Worm (Caenorhabditis elegans) whole organism, young adult: Measurements from ENCODE around the gene pals-19.
A peak's percentile ranks its signal among the peaks of the same experiment; 100 is the strongest.

Experiments
- F39B2.1 ChIP-seq: fragments of 200-800 bp; sonication (Bioruptor generic); IDR thresholded peaks from 2 replicates; pipeline ENCODE4 v1.3.6; 2022; ENCODE audit warnings: missing genetic modification reagents, missing genetic modification characterization, missing compliant biosample characterization
- F52B5.7 ChIP-seq: sonication (generic microtip); optimal IDR thresholded peaks from 2 replicates; lab custom pipeline; 2016; ENCODE audit warnings: mild to moderate bottlenecking, missing genetic modification characterization, missing compliant biosample characterization
- K12H6.12 ChIP-seq: fragments of 200-800 bp; sonication (Bioruptor generic); optimal IDR thresholded peaks from 2 replicates; lab custom pipeline; 2018; ENCODE audit warnings: mild to moderate bottlenecking, missing genetic modification characterization, missing compliant biosample characterization
- Y53G8AR.9 ChIP-seq: fragments of 200-800 bp; sonication (Bioruptor generic); conservative IDR thresholded peaks from 2 replicates; pipeline ENCODE4 v1.3.6; 2022; ENCODE audit warnings: missing genetic modification reagents, missing genetic modification characterization, missing compliant biosample characterization
- Y67H2A.10 ChIP-seq: fragments of 200-800 bp; sonication (Bioruptor generic); conservative IDR thresholded peaks from 2 replicates; pipeline ENCODE4 v1.3.6; 2022; ENCODE audit warnings: missing genetic modification reagents, missing genetic modification characterization, missing compliant biosample characterization
- atf-7 ChIP-seq: sonication (generic microtip); optimal IDR thresholded peaks from 2 replicates; lab custom pipeline; 2017; ENCODE audit warnings: mild to moderate bottlenecking, missing genetic modification characterization, missing compliant biosample characterization
- egl-18 ChIP-seq: fragments of 200-800 bp; sonication (Bioruptor generic); IDR thresholded peaks from 2 replicates; pipeline ENCODE4 v1.3.6; 2022; ENCODE audit warnings: missing genetic modification reagents, missing genetic modification characterization, missing compliant biosample characterization
- fkh-3 ChIP-seq: sonication (generic microtip); optimal IDR thresholded peaks from 2 replicates; lab custom pipeline; 2016; ENCODE audit warnings: mild to moderate bottlenecking, missing genetic modification characterization, missing compliant biosample characterization
- him-1 ChIP-seq: sonication (generic microtip); optimal IDR thresholded peaks from 2 replicates; lab custom pipeline; 2016; ENCODE audit warnings: missing genotype, missing genetic modification reagents, missing genetic modification characterization, missing compliant biosample characterization
- hrde-1 ChIP-seq: sonication (generic microtip); optimal IDR thresholded peaks from 2 replicates; lab custom pipeline; 2016; ENCODE audit warnings: missing genetic modification characterization, mild to moderate bottlenecking, missing compliant biosample characterization, moderate library complexity, missing genotype, missing genetic modification reagents, borderline replicate concordance
- let-607 ChIP-seq, 2 experiments: fragments of 200-800 bp in 1 of 2; sonication (Bioruptor generic) in 1 of 2; sonication (generic microtip) in 1 of 2; optimal IDR thresholded peaks; 2 replicates each; lab custom pipeline; 2016 to 2018; ENCODE audit warnings: mild to moderate bottlenecking in 2 of 2, missing compliant biosample characterization in 2 of 2, missing genetic modification characterization in 2 of 2, moderate library complexity in 2 of 2, missing genotype in 1 of 2
- lsl-1 ChIP-seq: fragments of 200-800 bp; sonication (Bioruptor generic); optimal IDR thresholded peaks from 2 replicates; lab custom pipeline; 2018; ENCODE audit warnings: mild to moderate bottlenecking, missing genetic modification characterization, moderate library complexity, missing compliant biosample characterization
- mcd-1 ChIP-seq: fragments of 200-800 bp; sonication (Bioruptor generic); IDR thresholded peaks from 2 replicates; pipeline ENCODE4 v1.3.6; 2022; ENCODE audit warnings: missing genetic modification reagents, missing genetic modification characterization, missing compliant biosample characterization
- nfyb-1 ChIP-seq: fragments of 200-800 bp; sonication (Bioruptor generic); IDR thresholded peaks from 2 replicates; pipeline ENCODE4 v1.3.6; 2022; ENCODE audit warnings: missing genetic modification reagents, missing genetic modification characterization, missing compliant biosample characterization
- nhr-179 ChIP-seq: sonication (generic microtip); optimal IDR thresholded peaks from 2 replicates; lab custom pipeline; 2016; ENCODE audit warnings: mild to moderate bottlenecking, missing genetic modification characterization, missing compliant biosample characterization
- nhr-27 ChIP-seq: fragments of 200-800 bp; sonication (Bioruptor generic); optimal IDR thresholded peaks from 2 replicates; lab custom pipeline; 2018; ENCODE audit warnings: mild to moderate bottlenecking, missing genetic modification characterization, moderate library complexity, missing compliant biosample characterization
- nhr-80 ChIP-seq: sonication (generic microtip); optimal IDR thresholded peaks from 2 replicates; lab custom pipeline; 2016; ENCODE audit warnings: missing genetic modification characterization, missing compliant biosample characterization
- repo-1 ChIP-seq: sonication (generic microtip); optimal IDR thresholded peaks from 2 replicates; lab custom pipeline; 2017; ENCODE audit warnings: mild to moderate bottlenecking, missing genetic modification characterization, missing compliant biosample characterization
- rpc-1 ChIP-seq, 2 experiments: fragments of 150-350 bp in 1 of 2; sonication (generic microtip) in 1 of 2; optimal IDR thresholded peaks; 2 replicates each; lab custom pipeline; 2014 to 2018; ENCODE audit warnings: missing biosample characterization in 1 of 2, missing genetic modification characterization in 1 of 2, missing genetic modification reagents in 1 of 2, missing genotype in 1 of 2
- tbx-9 ChIP-seq: sonication (generic microtip); optimal IDR thresholded peaks from 2 replicates; lab custom pipeline; 2016; ENCODE audit warnings: borderline replicate concordance, missing genetic modification characterization, inconsistent platforms, missing compliant biosample characterization
- tlf-1 ChIP-seq: fragments of 200-800 bp; sonication (Bioruptor generic); optimal IDR thresholded peaks from 2 replicates; lab custom pipeline; 2018; ENCODE audit warnings: mild to moderate bottlenecking, missing genetic modification characterization, missing compliant biosample characterization
- unc-130 ChIP-seq: sonication (generic microtip); optimal IDR thresholded peaks from 2 replicates; lab custom pipeline; 2016; ENCODE audit warnings: missing genetic modification reagents, missing genetic modification characterization, missing compliant biosample characterization
- ztf-22 ChIP-seq: fragments of 200-800 bp; sonication (Bioruptor generic); optimal IDR thresholded peaks from 2 replicates; lab custom pipeline; 2018; ENCODE audit warnings: mild to moderate bottlenecking, missing genetic modification characterization, moderate library complexity, missing compliant biosample characterization
- ztf-26 ChIP-seq: sonication (generic microtip); optimal IDR thresholded peaks from 2 replicates; lab custom pipeline; 2017; ENCODE audit warnings: missing genetic modification characterization, missing compliant biosample characterization

Gene pals-19

ce11 chrIII:1384092-1384491 is 17.6 kb upstream of the pals-19 start, which contains the start of the genes fbxa-138 and Y82E9BR.5:
Gene fbxa-138 (minus strand): TSS chrIII:1384252.
Gene Y82E9BR.5 (plus strand): TSS chrIII:1384370.
- TF ChIP-seq unc-130 (GFP tag; lab: Kevin White, UChicago) (no peak), nhr-80 (tag; lab: Kevin White, UChicago) (peak; percentile 72)

- no peak for TF ChIP-seq tlf-1 (GFP tag; lab: Kevin White, UChicago)
- peak; percentile 20 for TF ChIP-seq nhr-80 (tag; lab: Kevin White, UChicago)
Observed at ce11 chrIII:1384694-1385093, 17.0 kb upstream of the pals-19 start.

- TF ChIP-seq K12H6.12 (tag; lab: Kevin White, UChicago) (no peak), fkh-3 (no peak), nhr-80 (tag; lab: Kevin White, UChicago) (peak; percentile 48)
Observed at ce11 chrIII:1388274-1389058, 13.3 kb upstream of the pals-19 start, which contains the start of gene pals-20. Gene pals-20 (minus strand): TSS chrIII:1388324.

ce11 chrIII:1389988-1390387 is 11.8 kb upstream of the pals-19 start:
- TF ChIP-seq nhr-179 (tag; lab: Kevin White, UChicago) (no peak), Y53G8AR.9 (no peak), nhr-80 (tag; lab: Kevin White, UChicago) (peak; percentile 78), lsl-1 (GFP tag; lab: Kevin White, UChicago) (no peak), egl-18 (GFP tag; lab: Robert Waterston, UW) (no peak), ztf-26 (no peak)
- TF ChIP-seq, all 124 proteins: peak for 1

- TF ChIP-seq hrde-1 (tag; lab: Kevin White, UChicago), result no peak
- no peak for TF ChIP-seq rpc-1 (optimal IDR thresholded peaks at IDR 0.05; lab: Kevin White, UChicago)
- no peak for TF ChIP-seq rpc-1 (tag; optimal IDR thresholded peaks at IDR 0.05; lab: Kevin White, UChicago)
- TF ChIP-seq tbx-9 (tag; lab: Kevin White, UChicago), result no peak
Observed at ce11 chrIII:1391752-1392151, 10.0 kb upstream of the pals-19 start, which contains the start of gene pals-17. Gene pals-17 (minus strand): TSS chrIII:1391852.

ce11 chrIII:1392763-1393162 is 9.0 kb upstream of the pals-19 start:
- TF ChIP-seq nhr-80 (tag; lab: Kevin White, UChicago) (peak; percentile 94), nfyb-1 (GFP tag; lab: Robert Waterston, UW) (peak; percentile 38; the same call in 1 of the 2 replicates), mcd-1 (GFP tag; lab: Robert Waterston, UW) (peak; percentile 80), let-607 (tag; optimal IDR thresholded peaks at IDR 0.05; lab: Kevin White, UChicago) (peak in 1 of 2 experiments; percentile 40), ztf-22 (GFP tag; lab: Kevin White, UChicago) (no peak), atf-7 (tag; lab: Kevin White, UChicago) (peak; percentile 52), him-1 (no peak)

- TF ChIP-seq repo-1 (tag; lab: Kevin White, UChicago) (no peak), F52B5.7 (tag; lab: Kevin White, UChicago) (no peak), nhr-27 (no peak), nhr-80 (tag; lab: Kevin White, UChicago) (peak; percentile 67), Y67H2A.10 (GFP tag; lab: Robert Waterston, UW) (no peak), F39B2.1 (no peak)
Observed at ce11 chrIII:1395355-1395754, 6.4 kb upstream of the pals-19 start.
